Fruit fly (Drosophila melanogaster) whole organism, embryonic: Measurements from ENCODE around the gene SP555.

Experiments used
- CG12744 ChIP-seq: fragments of 200-800 bp; sonication (Bioruptor generic); optimal IDR thresholded peaks from 2 replicates; lab custom pipeline; 2016; ENCODE audit warnings: missing biosample characterization, missing genetic modification characterization
- CG16813 ChIP-seq: fragments of 200-800 bp; sonication (Bioruptor generic); IDR thresholded peaks from 3 replicates; pipeline ENCODE4 v1.3.6; 2022; ENCODE audit warnings: missing biosample characterization, missing genetic modification characterization; ENCODE audit not compliant: partially characterized antibody
- CG17612 ChIP-seq: fragments of 200-800 bp; sonication (Bioruptor generic); IDR thresholded peaks from 2 replicates; pipeline ENCODE4 v1.3.6; 2022; ENCODE audit warnings: missing biosample characterization, missing genetic modification characterization
- CG17802 ChIP-seq: fragments of 200-800 bp; sonication (Bioruptor generic); optimal IDR thresholded peaks from 2 replicates; lab custom pipeline; 2018; ENCODE audit warnings: missing biosample characterization, mild to moderate bottlenecking, missing genetic modification characterization, moderate library complexity
- CG30020 ChIP-seq: fragments of 200-800 bp; optimal IDR thresholded peaks from 2 replicates; lab custom pipeline; 2019; ENCODE audit warnings: missing biosample characterization, mild to moderate bottlenecking, missing genetic modification characterization, moderate library complexity
- CG8765 ChIP-seq: fragments of 200-800 bp; sonication (Bioruptor generic); IDR thresholded peaks from 2 replicates; pipeline ENCODE4 v1.3.6; 2022; ENCODE audit warnings: missing biosample characterization, missing genetic modification characterization
- cas ChIP-seq: fragments of 200-800 bp; sonication (Bioruptor generic); IDR thresholded peaks from 2 replicates; pipeline ENCODE4 v1.3.6; 2022; ENCODE audit warnings: missing biosample characterization, missing genetic modification characterization
- slbo ChIP-seq: fragments of 200-800 bp; sonication (Bioruptor generic); IDR thresholded peaks from 2 replicates; pipeline ENCODE4 v1.3.6; 2022; ENCODE audit warnings: missing biosample characterization, missing genetic modification characterization

dm6 chr2L:5090352-5090751 lies 52.8 kb downstream of the SP555 start:
- no peak for TF ChIP-seq CG12744
- TF ChIP-seq CG17802 (tag; lab: Kevin White, UChicago) = no peak
- TF ChIP-seq slbo (GFP tag; lab: Robert Waterston, UW) = no peak
- TF ChIP-seq cas (GFP tag; lab: Robert Waterston, UW) = no peak
- TF ChIP-seq CG30020 (tag; lab: Kevin White, UChicago) = no peak
- TF ChIP-seq CG16813 (GFP tag; lab: Robert Waterston, UW) = no peak
- no peak for TF ChIP-seq CG17612
- TF ChIP-seq CG8765 (GFP tag; lab: Robert Waterston, UW) = no peak
